Fruit fly (Drosophila melanogaster): ENCODE data around the gene qua.

Gene qua

dm6 chr2L:17470630-17471029, 26.4 kb downstream of the qua start (continued):
- TF ChIP-seq gfzf (GFP tag; optimal IDR thresholded peaks at IDR 0.05) (no peak), CG12391 (tag; optimal IDR thresholded peaks at IDR 0.05) (peak; percentile 9), CG11085 (GFP tag; IDR thresholded peaks at IDR 0.05) (peak; percentile 26; the same call in 1 of the 2 replicates), sd (tag; optimal IDR thresholded peaks at IDR 0.05) (peak; percentile 59), CG4328 (GFP tag; optimal IDR thresholded peaks at IDR 0.05) (no peak), CG3163 (GFP tag; optimal IDR thresholded peaks at IDR 0.05) (peak; percentile 14), hkb (optimal IDR thresholded peaks at IDR 0.05) (no peak), hkb (GFP tag; IDR thresholded peaks at IDR 0.05) (peak; percentile 65), NfI (GFP tag; optimal IDR thresholded peaks at IDR 0.05) (peak; percentile 60), bcd (GFP tag; optimal IDR thresholded peaks at IDR 0.05) (peak; percentile 55), CG42726 (GFP tag; IDR thresholded peaks at IDR 0.05; ENCODE audit: partially characterized antibody) (no peak), Adf1 (GFP tag; IDR thresholded peaks at IDR 0.05) (peak; percentile 66), CG33557 (GFP tag; optimal IDR thresholded peaks at IDR 0.05) (no peak), emc (GFP tag; optimal IDR thresholded peaks at IDR 0.05) (peak; percentile 13), HLH54F (GFP tag; optimal IDR thresholded peaks at IDR 0.05) (peak; percentile 2), CG2120 (GFP tag; optimal IDR thresholded peaks at IDR 0.05) (peak; percentile 83), Dip3 (GFP tag; optimal IDR thresholded peaks at IDR 0.05) (peak; percentile 49), slou (GFP tag; optimal IDR thresholded peaks at IDR 0.05) (peak; percentile 59), CG18599 (GFP tag; optimal IDR thresholded peaks at IDR 0.05) (peak; percentile 92), CG11696 (GFP tag; IDR thresholded peaks at IDR 0.05) (peak; percentile 56; the same call in 1 of the 2 replicates), jing (GFP tag; optimal IDR thresholded peaks at IDR 0.05) (no peak), CG7556 (GFP tag; optimal IDR thresholded peaks at IDR 0.05) (peak; percentile 52), CG1792 (GFP tag; optimal IDR thresholded peaks at IDR 0.05) (peak; percentile 22), lilli (GFP tag; optimal IDR thresholded peaks at IDR 0.05) (peak; percentile 8), sug (tag; optimal IDR thresholded peaks at IDR 0.05) (peak; percentile 66), CG9727 (GFP tag; optimal IDR thresholded peaks at IDR 0.05) (peak; percentile 55), CG12104 (GFP tag; optimal IDR thresholded peaks at IDR 0.05) (peak; percentile 33), CG2116 (GFP tag; optimal IDR thresholded peaks at IDR 0.05) (peak; percentile 13), CG9437 (GFP tag; optimal IDR thresholded peaks at IDR 0.05) (no peak), CG11398 (GFP tag; optimal IDR thresholded peaks at IDR 0.05) (peak; percentile 47), CG2875 (GFP tag; optimal IDR thresholded peaks at IDR 0.05) (no peak), pfk (GFP tag; optimal IDR thresholded peaks at IDR 0.05) (peak; percentile 16), CG18262 (tag; optimal IDR thresholded peaks at IDR 0.05) (no peak), zfh2 (GFP tag; optimal IDR thresholded peaks at IDR 0.05) (peak; percentile 33), CG7928 (GFP tag; optimal IDR thresholded peaks at IDR 0.05) (peak; percentile 44), CG6683 (GFP tag; optimal IDR thresholded peaks at IDR 0.05) (peak; percentile 73), Nf-YC (tag; optimal IDR thresholded peaks at IDR 0.05) (no peak), maf-S (GFP tag; optimal IDR thresholded peaks at IDR 0.05) (peak; percentile 46), crol (GFP tag; IDR thresholded peaks at IDR 0.05) (no peak), rib (GFP tag; IDR thresholded peaks at IDR 0.05) (peak; percentile 87), CG2678 (tag; optimal IDR thresholded peaks at IDR 0.05) (peak; percentile 83), bab2 (GFP tag; optimal IDR thresholded peaks at IDR 0.05) (peak; percentile 52), Rfx (GFP tag; IDR thresholded peaks at IDR 0.05) (peak; percentile 78), CG11247 (GFP tag; IDR thresholded peaks at IDR 0.05) (peak; percentile 64), CG10431 (GFP tag; optimal IDR thresholded peaks at IDR 0.05) (no peak), prd (optimal IDR thresholded peaks at IDR 0.05) (no peak), prd (GFP tag; IDR thresholded peaks at IDR 0.05) (no peak), chn (GFP tag; optimal IDR thresholded peaks at IDR 0.05) (no peak), Hmr (GFP tag; optimal IDR thresholded peaks at IDR 0.05) (peak; percentile 90), luna (GFP tag; optimal IDR thresholded peaks at IDR 0.05) (peak; percentile 80), HmgZ (tag; optimal IDR thresholded peaks at IDR 0.05) (peak; percentile 62), ems (GFP tag; optimal IDR thresholded peaks at IDR 0.05) (no peak)
